Fruit fly (Drosophila melanogaster): ENCODE data around the gene Tsp66E.
A peak's percentile ranks its signal among the peaks of the same experiment; 100 is the strongest.

Gene Tsp66E

dm6 chr3L:8950955-8951354, 38.7 kb downstream of the Tsp66E start (continued):
- TF ChIP-seq CG9437 (GFP tag; optimal IDR thresholded peaks at IDR 0.05) (peak; percentile 62), Sox100B (GFP tag; optimal IDR thresholded peaks at IDR 0.05) (peak; percentile 72), CG11723 (GFP tag; optimal IDR thresholded peaks at IDR 0.05) (peak; percentile 5), CG2129 (GFP tag; IDR thresholded peaks at IDR 0.05; ENCODE audit: partially characterized antibody) (no peak), Nf-YC (tag; optimal IDR thresholded peaks at IDR 0.05) (peak; percentile 7), MTF-1 (GFP tag; optimal IDR thresholded peaks at IDR 0.05; ENCODE audit: borderline replicate concordance) (no peak), Blimp-1 (GFP tag; optimal IDR thresholded peaks at IDR 0.05) (peak; percentile 69), Ets65A (GFP tag) (no peak), esg (GFP tag; conservative IDR thresholded peaks at IDR 0.05) (peak; percentile 23; the same call in 1 of the 2 replicates), CG9817 (tag; optimal IDR thresholded peaks at IDR 0.05) (peak; percentile 7), CG43689 (GFP tag; IDR thresholded peaks at IDR 0.05) (no peak), CG12219 (GFP tag; optimal IDR thresholded peaks at IDR 0.05) (no peak), CG10321 (GFP tag; IDR thresholded peaks at IDR 0.05) (no peak), caup (GFP tag; optimal IDR thresholded peaks at IDR 0.05; ENCODE audit: severe bottlenecking) (peak; percentile 15), Nf-YB (GFP tag; optimal IDR thresholded peaks at IDR 0.05) (peak; percentile 26), nmo (GFP tag; optimal IDR thresholded peaks at IDR 0.05) (peak; percentile 77), NC2β (GFP tag; optimal IDR thresholded peaks at IDR 0.05) (no peak), CG5180 (GFP tag; optimal IDR thresholded peaks at IDR 0.05) (peak; percentile 26), sisA (GFP tag; IDR thresholded peaks at IDR 0.05) (peak; percentile 47; the same call in 1 of the 2 replicates), Dip2 (GFP tag; IDR thresholded peaks at IDR 0.05) (no peak), Meics (GFP tag; optimal IDR thresholded peaks at IDR 0.05) (peak; percentile 64), CG12299 (tag; optimal IDR thresholded peaks at IDR 0.05) (peak; percentile 35), unpg (GFP tag; optimal IDR thresholded peaks at IDR 0.05) (peak; percentile 51), Six4 (GFP tag; optimal IDR thresholded peaks at IDR 0.05) (peak; percentile 12), Stat92E (GFP tag; optimal IDR thresholded peaks at IDR 0.05) (no peak), bsh (GFP tag; optimal IDR thresholded peaks at IDR 0.05) (peak in 1 of 2 experiments; percentile 62), CG17186 (GFP tag; optimal IDR thresholded peaks at IDR 0.05) (no peak), CG31388 (GFP tag; optimal IDR thresholded peaks at IDR 0.05) (no peak), CG34422 (GFP tag; IDR thresholded peaks at IDR 0.05) (0 out of 3 replicates have a peak, but pooled peaks have one; percentile 19), CG6689 (GFP tag; IDR thresholded peaks at IDR 0.05) (peak; percentile 65), CG10654 (GFP tag; optimal IDR thresholded peaks at IDR 0.05) (no peak), CG3407 (GFP tag; optimal IDR thresholded peaks at IDR 0.05) (no peak), Hr78 (GFP tag; optimal IDR thresholded peaks at IDR 0.05) (peak in 1 of 2 experiments; percentile 6), Pdp1 (GFP tag; optimal IDR thresholded peaks at IDR 0.05) (no peak), ttk (GFP tag; IDR thresholded peaks at IDR 0.05) (0 out of 2 replicates have a peak, but pooled peaks have one; percentile 23), D19A (tag; optimal IDR thresholded peaks at IDR 0.05) (peak; percentile 67), row (GFP tag; IDR thresholded peaks at IDR 0.05) (peak; percentile 51; the same call in 2 of the 3 replicates), her (GFP tag; optimal IDR thresholded peaks at IDR 0.05) (no peak), CG12104 (GFP tag; optimal IDR thresholded peaks at IDR 0.05) (peak; percentile 51), grau (tag; optimal IDR thresholded peaks at IDR 0.05) (peak; percentile 70), H2.0 (GFP tag; IDR thresholded peaks at IDR 0.05) (0 out of 2 replicates have a peak, but pooled peaks have one; percentile 20), CG17359 (tag; optimal IDR thresholded peaks at IDR 0.05) (peak; percentile 59), CG8388 (GFP tag; optimal IDR thresholded peaks at IDR 0.05) (peak; percentile 46), nerfin-1 (tag; optimal IDR thresholded peaks at IDR 0.05) (peak; percentile 46), Fer3 (tag; optimal IDR thresholded peaks at IDR 0.05) (peak; percentile 55), CG10979 (tag; optimal IDR thresholded peaks at IDR 0.05) (peak; percentile 71), CG18262 (tag; optimal IDR thresholded peaks at IDR 0.05) (peak; percentile 81), bcd (GFP tag; optimal IDR thresholded peaks at IDR 0.05) (peak; percentile 49), Dek (tag; optimal IDR thresholded peaks at IDR 0.05) (no peak)
